Fruit fly (Drosophila melanogaster) whole organism, embryonic: ENCODE measurements around the gene CG1309.

Experiments used
- Bdp1 ChIP-seq: fragments of 200-800 bp; sonication (Bioruptor generic); optimal IDR thresholded peaks from 3 replicates; lab custom pipeline; 2016; ENCODE audit warnings: missing biosample characterization, missing genetic modification characterization
- CG10267 ChIP-seq: fragments of 200-800 bp; sonication (Bioruptor generic); optimal IDR thresholded peaks from 2 replicates; lab custom pipeline; 2018; ENCODE audit warnings: missing biosample characterization, mild to moderate bottlenecking, missing genetic modification characterization, moderate library complexity
- CG11085 ChIP-seq: fragments of 200-800 bp; sonication (Bioruptor generic); IDR thresholded peaks from 2 replicates; pipeline ENCODE4 v1.3.6; 2022; ENCODE audit warnings: missing biosample characterization, missing genetic modification characterization
- CG11093 ChIP-seq: fragments of 200-800 bp; sonication (Bioruptor generic); IDR thresholded peaks from 3 replicates; pipeline ENCODE4 v1.3.6; 2022; ENCODE audit warnings: missing biosample characterization, missing genetic modification characterization
- CG12104 ChIP-seq: fragments of 200-800 bp; sonication (Bioruptor generic); optimal IDR thresholded peaks from 3 replicates; lab custom pipeline; 2016; ENCODE audit warnings: missing biosample characterization, missing genetic modification characterization
- CG13424 ChIP-seq: fragments of 200-800 bp; sonication (Bioruptor generic); optimal IDR thresholded peaks from 2 replicates; lab custom pipeline; 2019; ENCODE audit warnings: missing biosample characterization, mild to moderate bottlenecking, missing genetic modification characterization, moderate library complexity
- CG14014 ChIP-seq: fragments of 200-800 bp; sonication (Bioruptor generic); IDR thresholded peaks from 2 replicates; pipeline ENCODE4 v1.3.6; 2022; ENCODE audit warnings: missing biosample characterization, missing genetic modification characterization
- CG14667 ChIP-seq: fragments of 200-800 bp; sonication (Bioruptor generic); IDR thresholded peaks from 2 replicates; pipeline ENCODE4 v1.3.6; 2022; ENCODE audit warnings: missing biosample characterization, missing genetic modification characterization
- CG15601 ChIP-seq: fragments of 200-800 bp; sonication (Bioruptor generic); optimal IDR thresholded peaks from 3 replicates; lab custom pipeline; 2019; ENCODE audit warnings: missing biosample characterization, mild to moderate bottlenecking, missing genetic modification characterization, moderate library complexity
- CG16815 ChIP-seq: fragments of 200-800 bp; sonication (Bioruptor generic); optimal IDR thresholded peaks from 3 replicates; lab custom pipeline; 2017; ENCODE audit warnings: missing biosample characterization, mild to moderate bottlenecking, missing genetic modification characterization
- CG17568 ChIP-seq: fragments of 200-800 bp; sonication (Bioruptor generic); optimal IDR thresholded peaks from 2 replicates; lab custom pipeline; 2018; ENCODE audit warnings: missing biosample characterization, mild to moderate bottlenecking, missing genetic modification characterization, moderate library complexity
- CG30403 ChIP-seq: fragments of 200-800 bp; sonication (Bioruptor generic); optimal IDR thresholded peaks from 3 replicates; lab custom pipeline; 2016; ENCODE audit warnings: missing biosample characterization, missing genetic modification characterization
- CG3407 ChIP-seq: fragments of 200-800 bp; sonication (Bioruptor generic); optimal IDR thresholded peaks from 2 replicates; lab custom pipeline; 2018; ENCODE audit warnings: missing biosample characterization, mild to moderate bottlenecking, missing genetic modification characterization
- CG34376 ChIP-seq: fragments of 200-800 bp; sonication (Bioruptor generic); optimal IDR thresholded peaks from 2 replicates; lab custom pipeline; 2018; ENCODE audit warnings: missing biosample characterization, mild to moderate bottlenecking, missing genetic modification characterization
- CG3847 ChIP-seq: fragments of 200-800 bp; sonication (Bioruptor generic); IDR thresholded peaks from 2 replicates; pipeline ENCODE4 v1.3.6; 2022; ENCODE audit warnings: missing biosample characterization, missing genetic modification characterization
- CG4617 ChIP-seq: fragments of 200-800 bp; sonication (Bioruptor generic); optimal IDR thresholded peaks from 3 replicates; lab custom pipeline; 2016; ENCODE audit warnings: missing biosample characterization, missing genetic modification characterization, borderline replicate concordance
- CG6791 ChIP-seq: fragments of 200-800 bp; sonication (Bioruptor generic); IDR thresholded peaks from 3 replicates; pipeline ENCODE4 v1.3.6; 2022; ENCODE audit warnings: missing biosample characterization, missing genetic modification characterization; ENCODE audit not compliant: partially characterized antibody
- CG6854 ChIP-seq: fragments of 200-800 bp; sonication (Bioruptor generic); optimal IDR thresholded peaks from 3 replicates; lab custom pipeline; 2017; ENCODE audit warnings: missing biosample characterization, mild to moderate bottlenecking, missing genetic modification characterization
- CG7786 ChIP-seq: fragments of 200-800 bp; sonication (Bioruptor generic); optimal IDR thresholded peaks from 2 replicates; lab custom pipeline; 2016; ENCODE audit warnings: missing biosample characterization, missing genetic modification characterization
- CG9437 ChIP-seq: fragments of 200-800 bp; sonication (Bioruptor generic); optimal IDR thresholded peaks from 2 replicates; lab custom pipeline; 2018; ENCODE audit warnings: missing biosample characterization, mild to moderate bottlenecking, missing genetic modification characterization
- CG9876 ChIP-seq: fragments of 200-800 bp; sonication (Bioruptor generic); optimal IDR thresholded peaks from 2 replicates; lab custom pipeline; 2016; ENCODE audit warnings: missing biosample characterization, missing genetic modification characterization
- Deaf1 ChIP-seq: fragments of 200-800 bp; optimal IDR thresholded peaks from 3 replicates; lab custom pipeline; 2019; ENCODE audit warnings: missing biosample characterization, mild to moderate bottlenecking, missing genetic modification characterization, moderate library complexity
- Fer1 ChIP-seq: fragments of 200-800 bp; sonication (Bioruptor generic); optimal IDR thresholded peaks from 2 replicates; lab custom pipeline; 2017; ENCODE audit warnings: missing biosample characterization, mild to moderate bottlenecking, missing genetic modification characterization
- GATAe ChIP-seq: fragments of 200-800 bp; sonication (Bioruptor generic); conservative IDR thresholded peaks from 2 replicates; pipeline ENCODE4 v1.3.6; 2022; ENCODE audit warnings: missing biosample characterization, missing genetic modification characterization
- Myb ChIP-seq: fragments of 200-800 bp; sonication (Bioruptor generic); optimal IDR thresholded peaks from 2 replicates; lab custom pipeline; 2016; ENCODE audit warnings: missing biosample characterization, missing genetic modification characterization
- NC2β ChIP-seq: fragments of 200-800 bp; sonication (Bioruptor generic); optimal IDR thresholded peaks from 2 replicates; lab custom pipeline; 2016; ENCODE audit warnings: missing biosample characterization, missing genetic modification characterization
- Nf-YC ChIP-seq: fragments of 200-800 bp; optimal IDR thresholded peaks from 3 replicates; lab custom pipeline; 2019; ENCODE audit warnings: missing biosample characterization, mild to moderate bottlenecking, missing genetic modification characterization, moderate library complexity
- Sry-β ChIP-seq: fragments of 200-800 bp; sonication (Bioruptor generic); optimal IDR thresholded peaks from 2 replicates; lab custom pipeline; 2018; ENCODE audit warnings: missing biosample characterization, mild to moderate bottlenecking, missing genetic modification characterization, moderate library complexity
- Ssrp ChIP-seq: fragments of 200-800 bp; sonication (Bioruptor generic); optimal IDR thresholded peaks from 2 replicates; lab custom pipeline; 2018; ENCODE audit warnings: missing biosample characterization, mild to moderate bottlenecking, missing genetic modification characterization, moderate library complexity
- YL-1 ChIP-seq: fragments of 200-800 bp; sonication (Bioruptor generic); optimal IDR thresholded peaks from 3 replicates; lab custom pipeline; 2017; ENCODE audit warnings: missing biosample characterization, mild to moderate bottlenecking, missing genetic modification characterization
- disco-r ChIP-seq: fragments of 200-800 bp; sonication (Bioruptor generic); optimal IDR thresholded peaks from 2 replicates; lab custom pipeline; 2016; ENCODE audit warnings: missing biosample characterization, missing genetic modification characterization
- dpn ChIP-seq, 2 experiments: fragments of 200-800 bp; sonication (Bioruptor generic); optimal IDR thresholded peaks; 3 replicates each; lab custom pipeline; 2016; ENCODE audit warnings: missing biosample characterization in 2 of 2, missing genetic modification characterization in 2 of 2
- esg ChIP-seq: fragments of 200-800 bp; sonication (Bioruptor generic); conservative IDR thresholded peaks from 2 replicates; pipeline ENCODE4 v1.3.6; 2022; ENCODE audit warnings: missing biosample characterization, missing genetic modification characterization
- eve ChIP-seq, 2 experiments: fragments of >200 bp; optimal IDR thresholded peaks; 2 replicates each; lab custom pipeline; 2017; ENCODE audit warnings: missing biosample characterization in 2 of 2, missing genetic modification characterization in 2 of 2
- fd64A ChIP-seq: fragments of 200-800 bp; sonication (Bioruptor generic); optimal IDR thresholded peaks from 3 replicates; lab custom pipeline; 2018; ENCODE audit warnings: missing biosample characterization, mild to moderate bottlenecking, missing genetic modification characterization
- fu2 ChIP-seq: fragments of 200-800 bp; sonication (Bioruptor generic); optimal IDR thresholded peaks from 2 replicates; lab custom pipeline; 2016; ENCODE audit warnings: missing biosample characterization, missing genetic modification characterization
- gro ChIP-seq: fragments of 200-800 bp; sonication (Bioruptor generic); optimal IDR thresholded peaks from 2 replicates; lab custom pipeline; 2016; ENCODE audit warnings: missing biosample characterization, missing genetic modification characterization
- her ChIP-seq: fragments of 200-800 bp; sonication (Bioruptor generic); optimal IDR thresholded peaks from 2 replicates; lab custom pipeline; 2016; ENCODE audit warnings: missing biosample characterization, missing genetic modification characterization
- jigr1 ChIP-seq: fragments of 200-800 bp; sonication (Bioruptor generic); IDR thresholded peaks from 3 replicates; pipeline ENCODE4 v1.3.6; 2022; ENCODE audit warnings: missing biosample characterization, missing genetic modification characterization
- lab ChIP-seq: fragments of 200-800 bp; sonication (Bioruptor generic); optimal IDR thresholded peaks from 3 replicates; lab custom pipeline; 2017; ENCODE audit warnings: missing biosample characterization, missing genetic modification characterization, mild to moderate bottlenecking, moderate library complexity, missing genetic modification reagents
- lmd ChIP-seq: fragments of 200-800 bp; sonication (Bioruptor generic); IDR thresholded peaks from 2 replicates; pipeline ENCODE4 v1.3.6; 2022; ENCODE audit warnings: missing biosample characterization, missing genetic modification characterization
- mld ChIP-seq: fragments of 200-800 bp; sonication (Bioruptor generic); IDR thresholded peaks from 3 replicates; pipeline ENCODE4 v1.3.6; 2022; ENCODE audit warnings: missing biosample characterization, missing genetic modification characterization; ENCODE audit not compliant: partially characterized antibody
- nom ChIP-seq: fragments of 200-800 bp; sonication (Bioruptor generic); optimal IDR thresholded peaks from 2 replicates; lab custom pipeline; 2017; ENCODE audit warnings: missing biosample characterization, missing genetic modification characterization, mild to moderate bottlenecking, moderate library complexity, missing genetic modification reagents
- phol ChIP-seq: fragments of 200-800 bp; sonication (Bioruptor generic); optimal IDR thresholded peaks from 3 replicates; lab custom pipeline; 2018; ENCODE audit warnings: missing biosample characterization, mild to moderate bottlenecking, missing genetic modification characterization, moderate library complexity
- sim ChIP-seq: fragments of 200-800 bp; sonication (Bioruptor generic); IDR thresholded peaks from 2 replicates; pipeline ENCODE4 v1.3.6; 2022; ENCODE audit warnings: missing biosample characterization, missing genetic modification characterization
- sqz ChIP-seq: fragments of 200-800 bp; sonication (Bioruptor generic); optimal IDR thresholded peaks from 3 replicates; lab custom pipeline; 2018; ENCODE audit warnings: missing biosample characterization, mild to moderate bottlenecking, missing genetic modification characterization
- stc ChIP-seq: fragments of 200-800 bp; sonication (Bioruptor generic); IDR thresholded peaks from 2 replicates; pipeline ENCODE4 v1.3.6; 2022; ENCODE audit warnings: missing biosample characterization, missing genetic modification characterization
- toy ChIP-seq: fragments of 200-800 bp; sonication (Bioruptor generic); IDR thresholded peaks from 2 replicates; pipeline ENCODE4 v1.3.6; 2022; ENCODE audit warnings: missing biosample characterization, missing genetic modification characterization
- unc-4 ChIP-seq: fragments of 200-800 bp; sonication (Bioruptor generic); IDR thresholded peaks from 2 replicates; pipeline ENCODE4 v1.3.6; 2022; ENCODE audit warnings: missing biosample characterization, missing genetic modification characterization; ENCODE audit not compliant: partially characterized antibody
- zfh2 ChIP-seq: fragments of 200-800 bp; sonication (Bioruptor generic); optimal IDR thresholded peaks from 2 replicates; lab custom pipeline; 2016; ENCODE audit warnings: missing biosample characterization, missing genetic modification characterization

Gene CG1309

DNA sequence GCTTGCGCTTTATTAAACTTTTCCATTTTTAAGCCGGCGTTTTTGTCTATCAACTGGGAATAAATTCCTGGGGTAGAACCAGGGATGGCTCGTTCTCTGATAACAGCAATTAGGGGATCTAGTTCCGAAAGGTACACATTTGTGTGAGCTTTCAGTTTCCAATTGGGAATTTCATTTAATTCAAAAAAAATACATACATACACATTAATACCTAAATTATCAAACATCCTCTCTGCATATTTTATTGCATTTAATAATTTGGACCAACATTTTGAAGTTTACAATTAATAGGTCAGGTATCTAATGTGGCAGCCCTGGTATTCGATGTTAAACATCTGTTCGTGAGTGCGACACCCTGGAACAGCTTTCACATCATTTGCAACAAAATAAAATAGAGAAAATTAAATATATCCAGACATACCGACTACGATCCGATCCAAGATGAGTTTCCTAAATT lies at the start of gene CG1309, which contains the start of gene CG15011 (continued):
- peak; percentile 72 for TF ChIP-seq esg
- peak; percentile 63 for TF ChIP-seq CG9437 (GFP tag; lab: Kevin White, UChicago)
- no peak for TF ChIP-seq sim (GFP tag; lab: Robert Waterston, UW)
- TF ChIP-seq lmd (GFP tag; lab: Robert Waterston, UW): peak; percentile 83
- TF ChIP-seq CG14667 (GFP tag; lab: Robert Waterston, UW): peak; percentile 64
- TF ChIP-seq CG9876 (GFP tag; lab: Kevin White, UChicago): peak; percentile 76
- peak; percentile 90 for TF ChIP-seq CG13424
- TF ChIP-seq Fer1 (GFP tag; lab: Kevin White, UChicago): peak; percentile 85
- TF ChIP-seq CG12104 (GFP tag; lab: Kevin White, UChicago): peak; percentile 67
- TF ChIP-seq CG16815 (GFP tag; lab: Kevin White, UChicago): peak; percentile 60
- peak; percentile 91 for TF ChIP-seq CG4617 (GFP tag; lab: Kevin White, UChicago)
- peak; percentile 79 for TF ChIP-seq Ssrp (tag; lab: Kevin White, UChicago)
- peak; percentile 87 for TF ChIP-seq phol (tag; lab: Kevin White, UChicago)
- peak; percentile 60 for TF ChIP-seq nom (GFP tag; lab: Kevin White, UChicago)
- TF ChIP-seq Deaf1 (tag; lab: Kevin White, UChicago): no peak
- peak; percentile 86 for TF ChIP-seq CG34376
- no peak for TF ChIP-seq mld (GFP tag; lab: Robert Waterston, UW)
- TF ChIP-seq Myb (GFP tag; lab: Kevin White, UChicago): peak; percentile 62
- TF ChIP-seq CG7786 (GFP tag; lab: Kevin White, UChicago): peak; percentile 82
- no peak for TF ChIP-seq CG11085 (GFP tag; lab: Robert Waterston, UW)
- TF ChIP-seq CG3847 (GFP tag; lab: Robert Waterston, UW): peak; percentile 77
- peak; percentile 79 for TF ChIP-seq Nf-YC
- TF ChIP-seq Sry-β (GFP tag; lab: Kevin White, UChicago): peak; percentile 67
- peak; percentile 85 for TF ChIP-seq NC2β (GFP tag; lab: Kevin White, UChicago)
- TF ChIP-seq zfh2: peak; percentile 86
- TF ChIP-seq YL-1 (GFP tag; lab: Kevin White, UChicago): peak; percentile 90
- peak; percentile 88 for TF ChIP-seq gro (GFP tag; lab: Kevin White, UChicago)
- TF ChIP-seq Bdp1: peak; percentile 76
- TF ChIP-seq CG3407 (GFP tag; lab: Kevin White, UChicago): peak; percentile 61
- peak; percentile 87 for TF ChIP-seq lab (GFP tag; lab: Kevin White, UChicago)
- no peak for TF ChIP-seq CG17568
- peak; percentile 71 for TF ChIP-seq CG14014 (GFP tag; lab: Robert Waterston, UW)
- TF ChIP-seq dpn (GFP tag; optimal IDR thresholded peaks at IDR 0.05; lab: Kevin White, UChicago): peak; percentile 85 to 88
- no peak for TF ChIP-seq fd64A (GFP tag; lab: Kevin White, UChicago)
- TF ChIP-seq CG11093 (GFP tag; lab: Robert Waterston, UW): no peak; the same call in 2 of the 3 replicates
- peak; percentile 71 for TF ChIP-seq disco-r (GFP tag; lab: Kevin White, UChicago)
- no peak for TF ChIP-seq eve (GFP tag; optimal IDR thresholded peaks at IDR 0.05; lab: Kevin White, UChicago)
- TF ChIP-seq CG10267: peak; percentile 81
- no peak for TF ChIP-seq CG6854 (GFP tag; lab: Kevin White, UChicago)
- peak; percentile 24 for TF ChIP-seq sqz (GFP tag; lab: Kevin White, UChicago)
- TF ChIP-seq unc-4 (GFP tag; lab: Robert Waterston, UW): peak; percentile 48
- TF ChIP-seq stc (GFP tag; lab: Robert Waterston, UW): no peak
- 0 out of 3 replicates have a peak, but pooled peaks have one; percentile 8 for TF ChIP-seq jigr1 (GFP tag; lab: Robert Waterston, UW)
- TF ChIP-seq toy: no peak
- peak; percentile 81 for TF ChIP-seq fu2 (GFP tag; lab: Kevin White, UChicago)
- peak; percentile 66 for TF ChIP-seq GATAe
- TF ChIP-seq CG15601: peak; percentile 80
- TF ChIP-seq CG6791 (GFP tag; lab: Robert Waterston, UW): no peak
- peak; percentile 66 for TF ChIP-seq her (GFP tag; lab: Kevin White, UChicago)
- peak; percentile 92 for TF ChIP-seq CG30403 (GFP tag; lab: Kevin White, UChicago)
